Worm (Caenorhabditis elegans) whole organism, young adult: Measurements from ENCODE around the gene sulp-7.

Experiments
- B0019.2 ChIP-seq: fragments of 200-800 bp; sonication (Bioruptor generic); conservative IDR thresholded peaks from 2 replicates; pipeline ENCODE4 v1.3.6; 2022; ENCODE audit warnings: missing genetic modification reagents, missing genetic modification characterization, missing compliant biosample characterization
- B0261.1 ChIP-seq: sonication (generic microtip); optimal IDR thresholded peaks from 2 replicates; lab custom pipeline; 2016; ENCODE audit warnings: mild to moderate bottlenecking, missing genetic modification characterization, moderate library complexity, missing compliant biosample characterization
- C06A6.2 ChIP-seq: fragments of 200-800 bp; sonication (Bioruptor generic); conservative IDR thresholded peaks from 2 replicates; pipeline ENCODE4 v1.3.6; 2022; ENCODE audit warnings: missing genetic modification characterization, missing compliant biosample characterization
- C17E4.6 ChIP-seq: fragments of 200-800 bp; sonication (Bioruptor generic); IDR thresholded peaks from 2 replicates; pipeline ENCODE4 v1.3.6; 2022; ENCODE audit warnings: missing genetic modification reagents, missing genetic modification characterization, missing compliant biosample characterization
- F10E7.11 ChIP-seq: sonication (generic microtip); optimal IDR thresholded peaks from 2 replicates; lab custom pipeline; 2017; ENCODE audit warnings: mild to moderate bottlenecking, missing genetic modification characterization, moderate library complexity, missing compliant biosample characterization
- F22D6.2 ChIP-seq: sonication (generic microtip); optimal IDR thresholded peaks from 2 replicates; lab custom pipeline; 2016; ENCODE audit warnings: mild to moderate bottlenecking, missing genetic modification characterization, missing compliant biosample characterization
- F23B12.7 ChIP-seq: sonication (generic microtip); optimal IDR thresholded peaks from 2 replicates; lab custom pipeline; 2017; ENCODE audit warnings: missing genetic modification characterization, mild to moderate bottlenecking, missing compliant biosample characterization, antibody characterized with exemption, moderate library complexity; ENCODE audit not compliant: insufficient read depth
- F33H1.4 ChIP-seq: fragments of 200-800 bp; sonication (Bioruptor generic); IDR thresholded peaks from 2 replicates; pipeline ENCODE4 v1.3.6; 2022; ENCODE audit warnings: missing genetic modification reagents, missing genetic modification characterization, missing compliant biosample characterization
- F37B4.10 ChIP-seq: fragments of 200-800 bp; sonication (Bioruptor generic); IDR thresholded peaks from 2 replicates; pipeline ENCODE4 v1.3.6; 2022; ENCODE audit warnings: missing genetic modification characterization, missing compliant biosample characterization
- F52B5.7 ChIP-seq: sonication (generic microtip); optimal IDR thresholded peaks from 2 replicates; lab custom pipeline; 2016; ENCODE audit warnings: mild to moderate bottlenecking, missing genetic modification characterization, missing compliant biosample characterization
- F57A8.1 ChIP-seq: fragments of 200-800 bp; sonication (Bioruptor generic); optimal IDR thresholded peaks from 2 replicates; lab custom pipeline; 2018; ENCODE audit warnings: mild to moderate bottlenecking, missing genetic modification characterization, moderate library complexity, missing compliant biosample characterization
- K11D2.4 ChIP-seq: fragments of 200-800 bp; sonication (Bioruptor generic); IDR thresholded peaks from 2 replicates; pipeline ENCODE4 v1.3.6; 2022; ENCODE audit warnings: missing genetic modification reagents, missing genetic modification characterization, missing compliant biosample characterization
- K12H6.12 ChIP-seq: fragments of 200-800 bp; sonication (Bioruptor generic); optimal IDR thresholded peaks from 2 replicates; lab custom pipeline; 2018; ENCODE audit warnings: mild to moderate bottlenecking, missing genetic modification characterization, missing compliant biosample characterization
- T07F8.4 ChIP-seq: sonication (generic microtip); optimal IDR thresholded peaks from 2 replicates; lab custom pipeline; 2016; ENCODE audit warnings: mild to moderate bottlenecking, missing genetic modification characterization, moderate library complexity, missing compliant biosample characterization
- T26A5.8 ChIP-seq: sonication (generic microtip); optimal IDR thresholded peaks from 2 replicates; lab custom pipeline; 2016; ENCODE audit warnings: missing genetic modification characterization, missing compliant biosample characterization
- Y53F4B.3 ChIP-seq: fragments of 200-800 bp; sonication (Bioruptor generic); IDR thresholded peaks from 2 replicates; pipeline ENCODE4 v1.3.6; 2022; ENCODE audit warnings: missing genetic modification reagents, missing genetic modification characterization, missing compliant biosample characterization
- Y67H2A.10 ChIP-seq: fragments of 200-800 bp; sonication (Bioruptor generic); conservative IDR thresholded peaks from 2 replicates; pipeline ENCODE4 v1.3.6; 2022; ENCODE audit warnings: missing genetic modification reagents, missing genetic modification characterization, missing compliant biosample characterization
- Y79H2A.3 ChIP-seq: fragments of 200-800 bp; sonication (Bioruptor generic); conservative IDR thresholded peaks from 2 replicates; pipeline ENCODE4 v1.3.6; 2022; ENCODE audit warnings: missing genetic modification reagents, missing genetic modification characterization, missing compliant biosample characterization
- Y95B8A.8 ChIP-seq: fragments of 200-800 bp; sonication (Bioruptor generic); IDR thresholded peaks from 2 replicates; pipeline ENCODE4 v1.3.6; 2022; ENCODE audit warnings: missing genetic modification reagents, missing genetic modification characterization, missing compliant biosample characterization
- ZK185.1 ChIP-seq: sonication (generic microtip); optimal IDR thresholded peaks from 2 replicates; lab custom pipeline; 2016; ENCODE audit warnings: mild to moderate bottlenecking, missing genetic modification characterization, missing compliant biosample characterization; ENCODE audit not compliant: poor library complexity, severe bottlenecking
- akir-1 ChIP-seq: fragments of 200-800 bp; sonication (Bioruptor generic); optimal IDR thresholded peaks from 2 replicates; lab custom pipeline; 2018; ENCODE audit warnings: mild to moderate bottlenecking, missing genetic modification characterization, moderate library complexity, missing compliant biosample characterization
- aptf-2 ChIP-seq: fragments of 200-800 bp; sonication (Bioruptor generic); conservative IDR thresholded peaks from 2 replicates; pipeline ENCODE4 v1.3.6; 2022; ENCODE audit warnings: missing genetic modification reagents, missing genetic modification characterization, missing compliant biosample characterization
- attf-5 ChIP-seq: fragments of 200-800 bp; sonication (Bioruptor generic); optimal IDR thresholded peaks from 2 replicates; lab custom pipeline; 2018; ENCODE audit warnings: mild to moderate bottlenecking, missing genetic modification characterization, missing compliant biosample characterization
- bed-2 ChIP-seq: fragments of 200-800 bp; sonication (Bioruptor generic); IDR thresholded peaks from 2 replicates; pipeline ENCODE4 v1.3.6; 2022; ENCODE audit warnings: missing genetic modification reagents, missing genetic modification characterization, missing compliant biosample characterization
- efl-1 ChIP-seq: fragments of 150-350 bp; optimal IDR thresholded peaks from 2 replicates; lab custom pipeline; 2014; ENCODE audit warnings: missing biosample characterization, missing genetic modification reagents, missing genetic modification characterization
- ets-4 ChIP-seq: fragments of 200-800 bp; sonication (Bioruptor generic); optimal IDR thresholded peaks from 2 replicates; lab custom pipeline; 2018; ENCODE audit warnings: mild to moderate bottlenecking, missing genetic modification characterization, missing compliant biosample characterization
- let-607 ChIP-seq, 2 experiments: fragments of 200-800 bp in 1 of 2; sonication (Bioruptor generic) in 1 of 2; sonication (generic microtip) in 1 of 2; optimal IDR thresholded peaks; 2 replicates each; lab custom pipeline; 2016 to 2018; ENCODE audit warnings: mild to moderate bottlenecking in 2 of 2, missing compliant biosample characterization in 2 of 2, missing genetic modification characterization in 2 of 2, moderate library complexity in 2 of 2, missing genotype in 1 of 2
- lsl-1 ChIP-seq: fragments of 200-800 bp; sonication (Bioruptor generic); optimal IDR thresholded peaks from 2 replicates; lab custom pipeline; 2018; ENCODE audit warnings: mild to moderate bottlenecking, missing genetic modification characterization, moderate library complexity, missing compliant biosample characterization
- madf-10 ChIP-seq: sonication (generic microtip); optimal IDR thresholded peaks from 2 replicates; lab custom pipeline; 2016; ENCODE audit warnings: mild to moderate bottlenecking, missing genetic modification characterization, missing compliant biosample characterization
- nfya-2 ChIP-seq: fragments of 200-800 bp; sonication (Bioruptor generic); IDR thresholded peaks from 2 replicates; pipeline ENCODE4 v1.3.6; 2022; ENCODE audit warnings: missing genetic modification reagents, missing genetic modification characterization, missing compliant biosample characterization
- nfyb-1 ChIP-seq: fragments of 200-800 bp; sonication (Bioruptor generic); IDR thresholded peaks from 2 replicates; pipeline ENCODE4 v1.3.6; 2022; ENCODE audit warnings: missing genetic modification reagents, missing genetic modification characterization, missing compliant biosample characterization
- pbrm-1 ChIP-seq: fragments of 200-800 bp; sonication (Bioruptor generic); IDR thresholded peaks from 2 replicates; pipeline ENCODE4 v1.3.6; 2022; ENCODE audit warnings: missing genetic modification reagents, missing genetic modification characterization, missing compliant biosample characterization
- rec-8 ChIP-seq, 2 experiments: sonication (generic microtip); optimal IDR thresholded peaks; 2 replicates each; lab custom pipeline; 2016; ENCODE audit warnings: mild to moderate bottlenecking in 2 of 2, missing genetic modification characterization in 2 of 2, missing genetic modification reagents in 2 of 2, missing genotype in 2 of 2, missing biosample characterization in 1 of 2, missing compliant biosample characterization in 1 of 2, moderate library complexity in 1 of 2
- rpc-1 ChIP-seq, 2 experiments: fragments of 150-350 bp in 1 of 2; sonication (generic microtip) in 1 of 2; optimal IDR thresholded peaks; 2 replicates each; lab custom pipeline; 2014 to 2018; ENCODE audit warnings: missing biosample characterization in 1 of 2, missing genetic modification characterization in 1 of 2, missing genetic modification reagents in 1 of 2, missing genotype in 1 of 2
- snpc-3.4 ChIP-seq: sonication (generic microtip); optimal IDR thresholded peaks from 2 replicates; lab custom pipeline; 2017; ENCODE audit warnings: missing genetic modification characterization, mild to moderate bottlenecking, missing compliant biosample characterization, antibody characterized with exemption, moderate library complexity, missing genotype, missing genetic modification reagents
- xnd-1 ChIP-seq: sonication (generic microtip); optimal IDR thresholded peaks from 2 replicates; lab custom pipeline; 2016; ENCODE audit warnings: missing genotype, missing genetic modification reagents, missing genetic modification characterization, missing compliant biosample characterization
- zfh-2 ChIP-seq: fragments of 200-800 bp; sonication (Bioruptor generic); conservative IDR thresholded peaks from 2 replicates; pipeline ENCODE4 v1.3.6; 2022; ENCODE audit warnings: missing genetic modification reagents, missing genetic modification characterization, missing compliant biosample characterization
- zim-3 ChIP-seq: sonication (generic microtip); optimal IDR thresholded peaks from 2 replicates; lab custom pipeline; 2017; ENCODE audit warnings: mild to moderate bottlenecking, missing genetic modification characterization, moderate library complexity, missing compliant biosample characterization
- ztf-22 ChIP-seq: fragments of 200-800 bp; sonication (Bioruptor generic); optimal IDR thresholded peaks from 2 replicates; lab custom pipeline; 2018; ENCODE audit warnings: mild to moderate bottlenecking, missing genetic modification characterization, moderate library complexity, missing compliant biosample characterization
- ztf-28 ChIP-seq: fragments of 200-800 bp; sonication (Bioruptor generic); IDR thresholded peaks from 2 replicates; pipeline ENCODE4 v1.3.6; 2022; ENCODE audit warnings: missing genetic modification reagents, missing genetic modification characterization, missing compliant biosample characterization

sulp-7 gene

ce11 chrX:11031869-11032268, 48.6 kb upstream of the sulp-7 start:
- TF ChIP-seq ztf-28 (GFP tag; lab: Robert Waterston, UW) = 0 out of 2 replicates have a peak, but pooled peaks have one; percentile 18
- no peak for TF ChIP-seq bed-2
- TF ChIP-seq F57A8.1 = no peak
- no peak for TF ChIP-seq K12H6.12 (tag; lab: Kevin White, UChicago)
- TF ChIP-seq C17E4.6 (GFP tag; lab: Robert Waterston, UW) = no peak
- 0 out of 2 replicates have a peak, but pooled peaks have one; percentile 11 for TF ChIP-seq pbrm-1
- 0 out of 2 replicates have a peak, but pooled peaks have one; percentile 9 for TF ChIP-seq zfh-2 (GFP tag; lab: Robert Waterston, UW)
- TF ChIP-seq Y79H2A.3 (GFP tag; lab: Robert Waterston, UW) = no peak
- TF ChIP-seq nfyb-1 = 0 out of 2 replicates have a peak, but pooled peaks have one; percentile 38
- TF ChIP-seq, all 124 proteins: peak for 4

DNA sequence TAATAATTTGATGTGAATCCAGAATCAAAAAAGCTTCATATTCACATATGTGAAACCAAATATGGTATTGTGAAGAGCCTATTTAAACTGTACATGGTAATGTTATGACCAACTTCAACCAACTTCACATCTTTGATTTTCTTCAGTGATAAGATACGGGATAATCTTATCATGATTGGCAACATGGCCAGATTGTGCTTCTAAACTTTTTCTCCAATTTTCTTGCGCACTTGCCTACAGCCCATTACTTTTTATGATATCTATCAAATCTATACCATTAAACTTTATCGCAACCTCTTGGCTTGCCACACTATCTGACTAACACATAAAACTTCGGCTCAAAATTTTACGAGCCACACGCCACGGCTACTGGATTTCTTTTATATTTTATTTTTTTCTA, 48.1 kb upstream of the sulp-7 start:
- TF ChIP-seq rec-8 (tag; optimal IDR thresholded peaks at IDR 0.05; lab: Kevin White, UChicago) = no peak
- TF ChIP-seq ets-4 (GFP tag; lab: Kevin White, UChicago) = no peak
- no peak for TF ChIP-seq F33H1.4 (GFP tag; lab: Robert Waterston, UW)
- TF ChIP-seq zim-3 (tag; lab: Kevin White, UChicago) = no peak
- TF ChIP-seq F22D6.2 (tag; lab: Kevin White, UChicago) = no peak
- no peak for TF ChIP-seq lsl-1 (GFP tag; lab: Kevin White, UChicago)
- no peak for TF ChIP-seq Y67H2A.10 (GFP tag; lab: Robert Waterston, UW)
- TF ChIP-seq attf-5 = no peak
- TF ChIP-seq F52B5.7 = no peak
- no peak for TF ChIP-seq ztf-22 (GFP tag; lab: Kevin White, UChicago)
- no peak for TF ChIP-seq F23B12.7 (tag; lab: Kevin White, UChicago)
- TF ChIP-seq rpc-1 (optimal IDR thresholded peaks at IDR 0.05; lab: Kevin White, UChicago) = no peak
- no peak for TF ChIP-seq rpc-1 (tag; optimal IDR thresholded peaks at IDR 0.05; lab: Kevin White, UChicago)
- TF ChIP-seq K12H6.12 (tag; lab: Kevin White, UChicago) = no peak
- no peak for TF ChIP-seq B0261.1 (tag; lab: Kevin White, UChicago)
- TF ChIP-seq T07F8.4 (tag; lab: Kevin White, UChicago) = no peak
- TF ChIP-seq T26A5.8 (tag; lab: Kevin White, UChicago) = no peak
- TF ChIP-seq efl-1 (GFP tag; lab: Kevin White, UChicago) = no peak
- no peak for TF ChIP-seq nfya-2
- TF ChIP-seq C06A6.2 (GFP tag; lab: Robert Waterston, UW) = no peak

DNA sequence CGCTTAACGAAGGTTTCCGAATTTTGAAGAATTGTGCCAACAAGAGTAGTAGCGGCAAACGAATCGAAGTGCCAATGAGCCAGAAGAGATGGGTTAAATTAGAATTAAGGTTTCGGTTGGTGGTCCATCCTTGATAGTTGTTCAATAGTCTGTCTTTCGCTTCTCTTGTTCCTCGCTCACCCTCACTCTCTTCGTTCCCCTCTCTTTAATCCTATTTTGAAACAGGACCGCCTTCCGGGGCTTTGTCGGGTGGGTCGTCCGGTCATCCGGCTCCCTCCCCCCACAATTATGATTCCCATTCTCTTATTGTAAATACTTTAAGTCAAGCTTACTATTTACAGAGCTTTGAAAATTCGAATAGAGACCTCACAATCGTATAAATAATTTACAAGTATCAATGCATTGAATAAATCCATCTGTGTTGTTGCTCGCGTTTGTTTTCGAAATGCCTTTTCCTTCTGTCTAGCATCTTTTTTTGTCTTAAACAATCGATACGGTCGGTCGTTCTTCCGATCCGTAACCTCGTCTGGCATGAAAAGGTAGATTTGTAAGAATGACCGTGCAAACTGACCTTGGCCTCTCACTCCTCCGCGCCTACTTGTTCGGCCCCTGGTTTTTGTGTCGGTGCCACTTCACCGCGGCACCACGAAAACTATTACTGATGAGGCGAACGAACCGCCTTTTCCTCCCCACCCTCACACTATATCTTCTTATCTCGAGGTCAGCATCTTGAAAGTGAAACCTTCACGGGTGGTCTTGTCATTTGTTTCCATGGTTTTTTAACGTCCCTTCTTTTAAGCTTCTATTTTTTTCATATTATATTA, 47.1 kb upstream of the sulp-7 start:
- no peak for TF ChIP-seq snpc-3.4 (tag; lab: Kevin White, UChicago)
- 0 out of 2 replicates have a peak, but pooled peaks have one; percentile 18 for TF ChIP-seq zfh-2 (GFP tag; lab: Robert Waterston, UW)
- TF ChIP-seq F37B4.10 (GFP tag; lab: Robert Waterston, UW) = 0 out of 2 replicates have a peak, but pooled peaks have one; percentile 47
- TF ChIP-seq, all 124 proteins: peak for 2

- TF ChIP-seq F10E7.11 = no peak
- TF ChIP-seq Y53F4B.3 (GFP tag; lab: Robert Waterston, UW) = no peak
- no peak for TF ChIP-seq pbrm-1
- TF ChIP-seq xnd-1 = no peak
- no peak for TF ChIP-seq let-607 (tag; optimal IDR thresholded peaks at IDR 0.05; lab: Kevin White, UChicago)
- no peak for TF ChIP-seq F33H1.4 (GFP tag; lab: Robert Waterston, UW)
- no peak for TF ChIP-seq B0261.1 (tag; lab: Kevin White, UChicago)
- no peak for TF ChIP-seq K11D2.4
- no peak for TF ChIP-seq efl-1 (GFP tag; lab: Kevin White, UChicago)
- no peak for TF ChIP-seq Y79H2A.3 (GFP tag; lab: Robert Waterston, UW)
- TF ChIP-seq Y95B8A.8 (GFP tag; lab: Robert Waterston, UW) = no peak
- TF ChIP-seq akir-1 (GFP tag; lab: Kevin White, UChicago) = no peak
- TF ChIP-seq bed-2 = no peak
- no peak for TF ChIP-seq aptf-2 (GFP tag; lab: Robert Waterston, UW)
- no peak for TF ChIP-seq nfyb-1
- TF ChIP-seq madf-10 (tag; lab: Kevin White, UChicago) = no peak
- TF ChIP-seq B0019.2 (GFP tag; lab: Robert Waterston, UW) = no peak
- TF ChIP-seq ZK185.1 (tag; lab: Kevin White, UChicago) = no peak
These were observed 46.6 kb upstream of the sulp-7 start for ce11 chrX:11033952-11034287.
